Fruit fly (Drosophila melanogaster) whole organism, embryonic: ENCODE measurements around the gene Sumo.

Source experiments
- Ada2b ChIP-seq: fragments of 200-800 bp; sonication (Bioruptor generic); IDR thresholded peaks from 2 replicates; pipeline ENCODE4 v1.3.6; 2022; ENCODE audit warnings: missing biosample characterization, missing genetic modification characterization
- Aef1 ChIP-seq: fragments of 200-800 bp; sonication (Bioruptor generic); IDR thresholded peaks from 3 replicates; pipeline ENCODE4 v1.3.6; 2022; ENCODE audit warnings: missing biosample characterization, missing genetic modification characterization
- Asciz ChIP-seq: fragments of 200-800 bp; sonication (Bioruptor generic); optimal IDR thresholded peaks from 2 replicates; lab custom pipeline; 2017; ENCODE audit warnings: missing biosample characterization, mild to moderate bottlenecking, missing genetic modification characterization, missing genetic modification reagents
- CG10321 ChIP-seq: fragments of 200-800 bp; sonication (Bioruptor generic); IDR thresholded peaks from 2 replicates; pipeline ENCODE4 v1.3.6; 2022; ENCODE audit warnings: missing biosample characterization, missing genetic modification characterization
- CG12236 ChIP-seq: fragments of 200-800 bp; sonication (Bioruptor generic); optimal IDR thresholded peaks from 2 replicates; lab custom pipeline; 2016; ENCODE audit warnings: missing biosample characterization, missing genetic modification characterization
- CG12299 ChIP-seq: fragments of 200-800 bp; sonication (Bioruptor generic); optimal IDR thresholded peaks from 2 replicates; lab custom pipeline; 2018; ENCODE audit warnings: missing biosample characterization, mild to moderate bottlenecking, missing genetic modification characterization
- CG1233 ChIP-seq: fragments of 200-800 bp; sonication (Bioruptor generic); optimal IDR thresholded peaks from 4 replicates; lab custom pipeline; 2018; ENCODE audit warnings: missing biosample characterization, mild to moderate bottlenecking, missing genetic modification characterization
- CG13287 ChIP-seq: fragments of 200-800 bp; sonication (Bioruptor generic); IDR thresholded peaks from 2 replicates; pipeline ENCODE4 v1.3.6; 2022; ENCODE audit warnings: missing biosample characterization, missing genetic modification characterization; ENCODE audit not compliant: partially characterized antibody
- CG17328 ChIP-seq: fragments of 200-800 bp; sonication (Bioruptor generic); IDR thresholded peaks from 2 replicates; pipeline ENCODE4 v1.3.6; 2022; ENCODE audit warnings: missing biosample characterization, missing genetic modification characterization
- CG17612 ChIP-seq: fragments of 200-800 bp; sonication (Bioruptor generic); IDR thresholded peaks from 2 replicates; pipeline ENCODE4 v1.3.6; 2022; ENCODE audit warnings: missing biosample characterization, missing genetic modification characterization
- CG18599 ChIP-seq: fragments of 200-800 bp; sonication (Bioruptor generic); optimal IDR thresholded peaks from 3 replicates; lab custom pipeline; 2017; ENCODE audit warnings: missing biosample characterization, missing genetic modification characterization, mild to moderate bottlenecking, moderate library complexity, missing genetic modification reagents
- CG18764 ChIP-seq: fragments of 200-800 bp; sonication (Bioruptor generic); optimal IDR thresholded peaks from 3 replicates; lab custom pipeline; 2016; ENCODE audit warnings: missing biosample characterization, missing genetic modification characterization
- CG2875 ChIP-seq: fragments of 200-800 bp; sonication (Bioruptor generic); optimal IDR thresholded peaks from 2 replicates; lab custom pipeline; 2017; ENCODE audit warnings: missing biosample characterization, mild to moderate bottlenecking, missing genetic modification characterization, missing genetic modification reagents
- CG2889 ChIP-seq: fragments of 200-800 bp; sonication (Bioruptor generic); IDR thresholded peaks from 3 replicates; pipeline ENCODE4 v1.3.6; 2022; ENCODE audit warnings: missing biosample characterization, missing genetic modification characterization
- CG30020 ChIP-seq: fragments of 200-800 bp; optimal IDR thresholded peaks from 2 replicates; lab custom pipeline; 2019; ENCODE audit warnings: missing biosample characterization, mild to moderate bottlenecking, missing genetic modification characterization, moderate library complexity
- CG3281 ChIP-seq: fragments of 200-800 bp; sonication (Bioruptor generic); optimal IDR thresholded peaks from 3 replicates; lab custom pipeline; 2017; ENCODE audit warnings: missing biosample characterization, mild to moderate bottlenecking, missing genetic modification characterization
- CG33213 ChIP-seq: fragments of 200-800 bp; sonication (Bioruptor generic); optimal IDR thresholded peaks from 3 replicates; lab custom pipeline; 2016; ENCODE audit warnings: missing biosample characterization, missing genetic modification characterization
- CG3995 ChIP-seq: fragments of 200-800 bp; sonication (Bioruptor generic); optimal IDR thresholded peaks from 3 replicates; lab custom pipeline; 2016; ENCODE audit warnings: missing biosample characterization, missing genetic modification characterization
- CG4730 ChIP-seq: fragments of 200-800 bp; sonication (Bioruptor generic); IDR thresholded peaks from 2 replicates; pipeline ENCODE4 v1.3.6; 2022; ENCODE audit warnings: missing biosample characterization, missing genetic modification characterization
- CG4820 ChIP-seq: fragments of 200-800 bp; sonication (Bioruptor generic); optimal IDR thresholded peaks from 3 replicates; lab custom pipeline; 2016; ENCODE audit warnings: missing biosample characterization, missing genetic modification characterization
- CG5245 ChIP-seq: fragments of 200-800 bp; sonication (Bioruptor generic); optimal IDR thresholded peaks from 3 replicates; lab custom pipeline; 2016; ENCODE audit warnings: missing biosample characterization, missing genetic modification characterization
- CG6791 ChIP-seq: fragments of 200-800 bp; sonication (Bioruptor generic); IDR thresholded peaks from 3 replicates; pipeline ENCODE4 v1.3.6; 2022; ENCODE audit warnings: missing biosample characterization, missing genetic modification characterization; ENCODE audit not compliant: partially characterized antibody
- CG7928 ChIP-seq: fragments of 200-800 bp; sonication (Bioruptor generic); optimal IDR thresholded peaks from 2 replicates; lab custom pipeline; 2017; ENCODE audit warnings: missing biosample characterization, mild to moderate bottlenecking, missing genetic modification characterization
- CG8478 ChIP-seq: fragments of >200 bp; optimal IDR thresholded peaks from 2 replicates; lab custom pipeline; 2018
- CG9876 ChIP-seq: fragments of 200-800 bp; sonication (Bioruptor generic); optimal IDR thresholded peaks from 2 replicates; lab custom pipeline; 2016; ENCODE audit warnings: missing biosample characterization, missing genetic modification characterization
- CoRest ChIP-seq: fragments of 200-800 bp; sonication (Bioruptor generic); optimal IDR thresholded peaks from 3 replicates; lab custom pipeline; 2018; ENCODE audit warnings: missing biosample characterization, mild to moderate bottlenecking, missing genetic modification characterization, moderate library complexity
- Dbx ChIP-seq: fragments of 200-800 bp; sonication (Bioruptor generic); IDR thresholded peaks from 3 replicates; pipeline ENCODE4 v1.3.6; 2022; ENCODE audit warnings: missing biosample characterization, missing genetic modification characterization
- Dip3 ChIP-seq: fragments of 200-800 bp; sonication (Bioruptor generic); optimal IDR thresholded peaks from 3 replicates; lab custom pipeline; 2016; ENCODE audit warnings: missing biosample characterization, missing genetic modification characterization
- Gug ChIP-seq: fragments of 200-800 bp; sonication (Bioruptor generic); IDR thresholded peaks from 4 replicates; pipeline ENCODE4 v1.3.6; 2022; ENCODE audit warnings: missing biosample characterization, missing genetic modification characterization
- Hmr ChIP-seq: fragments of 200-800 bp; sonication (Bioruptor generic); optimal IDR thresholded peaks from 3 replicates; lab custom pipeline; 2017; ENCODE audit warnings: mild to moderate bottlenecking, missing biosample characterization, missing genetic modification reagents, missing genetic modification characterization
- Lim3 ChIP-seq: fragments of 200-800 bp; sonication (Bioruptor generic); IDR thresholded peaks from 2 replicates; pipeline ENCODE4 v1.3.6; 2022; ENCODE audit warnings: missing biosample characterization, missing genetic modification characterization
- Mrtf ChIP-seq: fragments of 200-800 bp; sonication (Bioruptor generic); IDR thresholded peaks from 3 replicates; pipeline ENCODE4 v1.3.6; 2022; ENCODE audit warnings: missing biosample characterization, missing genetic modification characterization
- Neu2 ChIP-seq: fragments of 200-800 bp; sonication (Bioruptor generic); optimal IDR thresholded peaks from 3 replicates; lab custom pipeline; 2016; ENCODE audit warnings: missing biosample characterization, missing genetic modification characterization, borderline replicate concordance
- Spps ChIP-seq: fragments of 200-800 bp; sonication (Bioruptor generic); optimal IDR thresholded peaks from 2 replicates; lab custom pipeline; 2018; ENCODE audit warnings: missing biosample characterization, mild to moderate bottlenecking, missing genetic modification characterization
- Taf1 ChIP-seq: fragments of 200-800 bp; sonication (Bioruptor generic); IDR thresholded peaks from 2 replicates; pipeline ENCODE4 v1.3.6; 2022; ENCODE audit warnings: missing biosample characterization, missing genetic modification characterization
- ato ChIP-seq: fragments of 200-800 bp; sonication (Bioruptor generic); IDR thresholded peaks from 2 replicates; pipeline ENCODE4 v1.3.6; 2022; ENCODE audit warnings: missing biosample characterization, missing genetic modification characterization; ENCODE audit not compliant: partially characterized antibody
- caup ChIP-seq: fragments of 200-800 bp; sonication (Bioruptor generic); optimal IDR thresholded peaks from 3 replicates; lab custom pipeline; 2017; ENCODE audit warnings: missing biosample characterization, mild to moderate bottlenecking, missing genetic modification characterization, moderate library complexity; ENCODE audit not compliant: severe bottlenecking
- chm ChIP-seq: fragments of 200-800 bp; sonication (Bioruptor generic); IDR thresholded peaks from 2 replicates; pipeline ENCODE4 v1.3.6; 2022; ENCODE audit warnings: missing biosample characterization, missing genetic modification characterization
- ci ChIP-seq: fragments of 200-800 bp; sonication (Bioruptor generic); IDR thresholded peaks from 3 replicates; pipeline ENCODE4 v1.3.6; 2022; ENCODE audit warnings: missing biosample characterization, missing genetic modification characterization
- corto ChIP-seq: fragments of 200-800 bp; sonication (Bioruptor generic); optimal IDR thresholded peaks from 2 replicates; lab custom pipeline; 2016; ENCODE audit warnings: missing biosample characterization, mild to moderate bottlenecking, missing genetic modification characterization, moderate library complexity
- dpn ChIP-seq, 2 experiments: fragments of 200-800 bp; sonication (Bioruptor generic); optimal IDR thresholded peaks; 3 replicates each; lab custom pipeline; 2016; ENCODE audit warnings: missing biosample characterization in 2 of 2, missing genetic modification characterization in 2 of 2
- fd64A ChIP-seq: fragments of 200-800 bp; sonication (Bioruptor generic); optimal IDR thresholded peaks from 3 replicates; lab custom pipeline; 2018; ENCODE audit warnings: missing biosample characterization, mild to moderate bottlenecking, missing genetic modification characterization
- gsb ChIP-seq: fragments of 200-800 bp; sonication (Bioruptor generic); IDR thresholded peaks from 2 replicates; pipeline ENCODE4 v1.3.6; 2022; ENCODE audit warnings: missing biosample characterization, missing genetic modification characterization
- jumu ChIP-seq: fragments of 200-800 bp; sonication (Bioruptor generic); optimal IDR thresholded peaks from 3 replicates; lab custom pipeline; 2016; ENCODE audit warnings: missing biosample characterization, missing genetic modification characterization
- maf-S ChIP-seq: fragments of 200-800 bp; sonication (Bioruptor generic); optimal IDR thresholded peaks from 2 replicates; lab custom pipeline; 2016; ENCODE audit warnings: missing biosample characterization, missing genetic modification characterization
- nau ChIP-seq: fragments of 200-800 bp; sonication (Bioruptor generic); optimal IDR thresholded peaks from 3 replicates; lab custom pipeline; 2017; ENCODE audit warnings: missing biosample characterization, mild to moderate bottlenecking, missing genetic modification characterization, missing genetic modification reagents
- toy ChIP-seq: fragments of 200-800 bp; sonication (Bioruptor generic); IDR thresholded peaks from 2 replicates; pipeline ENCODE4 v1.3.6; 2022; ENCODE audit warnings: missing biosample characterization, missing genetic modification characterization
- trem ChIP-seq: fragments of 200-800 bp; optimal IDR thresholded peaks from 3 replicates; lab custom pipeline; 2019; ENCODE audit warnings: missing biosample characterization, mild to moderate bottlenecking, missing genetic modification characterization, moderate library complexity
- trh ChIP-seq: fragments of 200-800 bp; sonication (Bioruptor generic); optimal IDR thresholded peaks from 2 replicates; lab custom pipeline; 2016; ENCODE audit warnings: missing biosample characterization, missing genetic modification characterization
- tx ChIP-seq: fragments of 200-800 bp; sonication (Bioruptor generic); optimal IDR thresholded peaks from 2 replicates; lab custom pipeline; 2016; ENCODE audit warnings: missing biosample characterization, missing genetic modification characterization
- vvl ChIP-seq: fragments of 200-800 bp; sonication (Bioruptor generic); IDR thresholded peaks from 2 replicates; pipeline ENCODE4 v1.3.6; 2022; ENCODE audit warnings: missing biosample characterization, missing genetic modification characterization
- zfh2 ChIP-seq: fragments of 200-800 bp; sonication (Bioruptor generic); optimal IDR thresholded peaks from 2 replicates; lab custom pipeline; 2016; ENCODE audit warnings: missing biosample characterization, missing genetic modification characterization

The Sumo gene

dm6 chr2L:6971597-6972036 is 4.2 kb upstream of the Sumo start, which contains the start of gene snRNP-U1-70K (continued):
- TF ChIP-seq trh (GFP tag; lab: Kevin White, UChicago): no peak
- no peak for TF ChIP-seq corto (GFP tag; lab: Kevin White, UChicago)
- TF ChIP-seq CG1233 (GFP tag; lab: Kevin White, UChicago): no peak
- no peak; the same call in 1 of the 2 replicates for TF ChIP-seq chm (GFP tag; lab: Robert Waterston, UW)
- no peak for TF ChIP-seq CG12236 (GFP tag; lab: Kevin White, UChicago)
- TF ChIP-seq Ada2b: no peak
- no peak for TF ChIP-seq CG2875 (GFP tag; lab: Kevin White, UChicago)
- TF ChIP-seq CG8478 (lab: Kevin White, UChicago): no peak
- TF ChIP-seq CG2889: no peak
- peak; percentile 53; the same call in 1 of the 2 replicates for TF ChIP-seq CG13287 (GFP tag; lab: Robert Waterston, UW)
- no peak for TF ChIP-seq maf-S
- TF ChIP-seq CG17328 (GFP tag; lab: Robert Waterston, UW): no peak
- no peak for TF ChIP-seq Aef1 (GFP tag; lab: Robert Waterston, UW)
- TF ChIP-seq CG6791 (GFP tag; lab: Robert Waterston, UW): peak; percentile 51; the same call in 2 of the 3 replicates
- TF ChIP-seq CG4730 (GFP tag; lab: Robert Waterston, UW): no peak
- TF ChIP-seq Asciz: no peak
- TF ChIP-seq CG33213: peak; percentile 40
- TF ChIP-seq CG18599 (GFP tag; lab: Kevin White, UChicago): no peak
- TF ChIP-seq CG12299: no peak
- TF ChIP-seq vvl (GFP tag; lab: Robert Waterston, UW): peak; percentile 41
- TF ChIP-seq CG30020 (tag; lab: Kevin White, UChicago): no peak
- peak; percentile 66 for TF ChIP-seq CG3995
- no peak; the same call in 2 of the 3 replicates for TF ChIP-seq Dbx (GFP tag; lab: Robert Waterston, UW)
- TF ChIP-seq dpn (GFP tag; optimal IDR thresholded peaks at IDR 0.05; lab: Kevin White, UChicago): no peak
- peak; percentile 93 for TF ChIP-seq CG10321 (GFP tag; lab: Robert Waterston, UW)
- TF ChIP-seq ci (GFP tag; lab: Robert Waterston, UW): peak; percentile 79
- no peak for TF ChIP-seq CG17612 (GFP tag; lab: Robert Waterston, UW)
- no peak for TF ChIP-seq CG3281
- TF ChIP-seq CG7928 (GFP tag; lab: Kevin White, UChicago): peak; percentile 46
- no peak for TF ChIP-seq Mrtf (GFP tag; lab: Robert Waterston, UW)
- TF ChIP-seq CG18764 (GFP tag; lab: Kevin White, UChicago): no peak
- TF ChIP-seq Hmr (GFP tag; lab: Kevin White, UChicago): peak; percentile 82
- peak; percentile 31 for TF ChIP-seq CG9876 (GFP tag; lab: Kevin White, UChicago)
- peak; percentile 1 for TF ChIP-seq zfh2 (GFP tag; lab: Kevin White, UChicago)
- no peak for TF ChIP-seq toy (GFP tag; lab: Robert Waterston, UW)
- TF ChIP-seq jumu (GFP tag; lab: Kevin White, UChicago): no peak
- no peak for TF ChIP-seq CG4820
- no peak for TF ChIP-seq Neu2
- no peak for TF ChIP-seq CG5245 (GFP tag; lab: Kevin White, UChicago)
- TF ChIP-seq Spps (tag; lab: Kevin White, UChicago): no peak
- TF ChIP-seq Gug (GFP tag; lab: Robert Waterston, UW): peak; percentile 20; the same call in 1 of the 4 replicates
- no peak for TF ChIP-seq Dip3
- TF ChIP-seq Lim3 (GFP tag; lab: Robert Waterston, UW): no peak
- TF ChIP-seq CoRest (tag; lab: Kevin White, UChicago): peak; percentile 26
- no peak for TF ChIP-seq fd64A
- TF ChIP-seq tx (GFP tag; lab: Kevin White, UChicago): no peak
- TF ChIP-seq trem (tag; lab: Kevin White, UChicago): peak; percentile 81
- no peak for TF ChIP-seq caup (GFP tag; lab: Kevin White, UChicago)
- TF ChIP-seq ato (GFP tag; lab: Robert Waterston, UW): no peak
- TF ChIP-seq Taf1: no peak
- no peak for TF ChIP-seq nau (GFP tag; lab: Kevin White, UChicago)
- TF ChIP-seq gsb (GFP tag; lab: Robert Waterston, UW): no peak
